Fruit fly (Drosophila melanogaster) whole organism, wandering third instar larva: ENCODE data around the gene CG5849.
A peak's percentile ranks its signal among the peaks of the same experiment; 100 is the strongest.

Source experiments
- Abd-B ChIP-seq: fragments of >200 bp; optimal IDR thresholded peaks from 2 replicates; lab custom pipeline; 2017; ENCODE audit warnings: missing biosample characterization, missing genetic modification characterization
- CG32264 ChIP-seq: fragments of 200-800 bp; sonication (Bioruptor generic); optimal IDR thresholded peaks from 2 replicates; lab custom pipeline; 2016; ENCODE audit warnings: missing biosample characterization, missing genetic modification characterization
- CG9705 ChIP-seq: fragments of 200-800 bp; sonication (Bioruptor generic); optimal IDR thresholded peaks from 2 replicates; lab custom pipeline; 2018; ENCODE audit warnings: missing biosample characterization, mild to moderate bottlenecking, missing genetic modification characterization
- CrebA ChIP-seq: fragments of 200-800 bp; sonication (Bioruptor generic); optimal IDR thresholded peaks from 2 replicates; lab custom pipeline; 2016; ENCODE audit warnings: missing biosample characterization, mild to moderate bottlenecking, missing genetic modification characterization, borderline replicate concordance
- Dfd ChIP-seq: fragments of >200 bp; optimal IDR thresholded peaks from 2 replicates; lab custom pipeline; 2017; ENCODE audit warnings: missing biosample characterization, missing genetic modification characterization
- Dif ChIP-seq: fragments of 200-275, 200-300 bp; sonication (Bioruptor generic); optimal IDR thresholded peaks from 2 replicates; lab custom pipeline; 2018; ENCODE audit warnings: missing biosample characterization, missing genetic modification characterization; ENCODE audit not compliant: partially characterized antibody
- GATAd ChIP-seq: sonication (Bioruptor generic); optimal IDR thresholded peaks from 2 replicates; lab custom pipeline; 2016; ENCODE audit warnings: missing biosample characterization, missing genetic modification characterization
- HLH106 ChIP-seq: fragments of 200-800 bp; optimal IDR thresholded peaks from 3 replicates; lab custom pipeline; 2019; ENCODE audit warnings: missing biosample characterization, mild to moderate bottlenecking, missing genetic modification characterization, moderate library complexity
- Hnf4 ChIP-seq: fragments of 200-800 bp; sonication (Bioruptor generic); optimal IDR thresholded peaks from 2 replicates; lab custom pipeline; 2016; ENCODE audit warnings: missing biosample characterization, mild to moderate bottlenecking, missing genetic modification characterization
- Hr78 ChIP-seq: fragments of >200 bp; optimal IDR thresholded peaks from 2 replicates; lab custom pipeline; 2017; ENCODE audit warnings: missing biosample characterization, missing genetic modification characterization
- Hr83 ChIP-seq: fragments of 200-300 bp; sonication (Bioruptor generic); optimal IDR thresholded peaks from 2 replicates; lab custom pipeline; 2016; ENCODE audit warnings: missing biosample characterization, mild to moderate bottlenecking, missing genetic modification characterization, moderate library complexity; ENCODE audit not compliant: poor library complexity, severe bottlenecking
- Jra ChIP-seq: sonication (Bioruptor generic); optimal IDR thresholded peaks from 2 replicates; lab custom pipeline; 2016; ENCODE audit warnings: missing biosample characterization, missing genetic modification characterization
- Mio ChIP-seq: sonication (Bioruptor generic); optimal IDR thresholded peaks from 2 replicates; lab custom pipeline; 2016; ENCODE audit warnings: missing biosample characterization, missing genetic modification characterization
- Myc ChIP-seq: fragments of >200 bp; optimal IDR thresholded peaks from 2 replicates; lab custom pipeline; 2017
- N ChIP-seq: fragments of >200 bp; optimal IDR thresholded peaks from 2 replicates; lab custom pipeline; 2018; ENCODE audit warnings: missing biosample characterization, missing external identifiers, missing genetic modification characterization
- OdsH ChIP-seq: fragments of 200-800 bp; sonication (Bioruptor generic); optimal IDR thresholded peaks from 2 replicates; lab custom pipeline; 2016; ENCODE audit warnings: missing biosample characterization, mild to moderate bottlenecking, missing genetic modification characterization
- Rel ChIP-seq, 2 experiments: fragments of 200-800 bp; sonication (Bioruptor generic) in 1 of 2; optimal IDR thresholded peaks; 2 replicates in 1 of 2; 3 replicates in 1 of 2; lab custom pipeline; 2016 to 2019; ENCODE audit warnings: mild to moderate bottlenecking in 2 of 2, missing biosample characterization in 2 of 2, missing genetic modification characterization in 2 of 2, moderate library complexity in 1 of 2
- Sp1 ChIP-seq: fragments of 200-800 bp; sonication (Bioruptor generic); optimal IDR thresholded peaks from 3 replicates; lab custom pipeline; 2019; ENCODE audit warnings: missing biosample characterization, mild to moderate bottlenecking, missing genetic modification characterization, moderate library complexity
- Vsx2 ChIP-seq: fragments of 200-300, 225-300 bp; sonication (Bioruptor generic); optimal IDR thresholded peaks from 2 replicates; lab custom pipeline; 2018; ENCODE audit warnings: missing biosample characterization, missing genetic modification characterization; ENCODE audit not compliant: partially characterized antibody
- br ChIP-seq: fragments of 200-800 bp; sonication (Bioruptor generic); optimal IDR thresholded peaks from 2 replicates; lab custom pipeline; 2016; ENCODE audit warnings: missing biosample characterization, missing genetic modification characterization
- brk ChIP-seq: fragments of 200-800 bp; sonication (Bioruptor generic); optimal IDR thresholded peaks from 2 replicates; lab custom pipeline; 2016; ENCODE audit warnings: missing biosample characterization, mild to moderate bottlenecking, missing genetic modification characterization
- dl ChIP-seq, 2 experiments: fragments of 175-275, 200-275 bp in 1 of 2; fragments of 200-275 bp in 1 of 2; sonication (Bioruptor generic); optimal IDR thresholded peaks; lab custom pipeline; 2018; ENCODE audit warnings: mild to moderate bottlenecking in 2 of 2, missing biosample characterization in 2 of 2, missing genetic modification characterization in 2 of 2, moderate library complexity in 2 of 2; ENCODE audit not compliant: partially characterized antibody in 2 of 2, insufficient read depth in 1 of 2
- dmrt93B ChIP-seq: fragments of 200-800 bp; sonication (Bioruptor generic); optimal IDR thresholded peaks from 2 replicates; lab custom pipeline; 2018; ENCODE audit warnings: missing biosample characterization, mild to moderate bottlenecking, missing genetic modification characterization
- dsf ChIP-seq: sonication (Bioruptor generic); optimal IDR thresholded peaks from 2 replicates; lab custom pipeline; 2016; ENCODE audit warnings: missing biosample characterization, missing genetic modification characterization, borderline replicate concordance
- ey ChIP-seq: fragments of 200-800 bp; sonication (Bioruptor generic); optimal IDR thresholded peaks from 2 replicates; lab custom pipeline; 2016; ENCODE audit warnings: missing biosample characterization, missing genetic modification characterization
- foxo ChIP-seq, 2 experiments: fragments of 200-800 bp; sonication (Bioruptor generic); optimal IDR thresholded peaks; 2 replicates in 1 of 2; 3 replicates in 1 of 2; lab custom pipeline; 2016 to 2017; ENCODE audit warnings: missing biosample characterization in 2 of 2, missing genetic modification characterization in 2 of 2
- fru ChIP-seq: fragments of 200-800 bp; sonication (Bioruptor generic); optimal IDR thresholded peaks from 3 replicates; lab custom pipeline; 2016; ENCODE audit warnings: missing biosample characterization, mild to moderate bottlenecking, missing genetic modification characterization
- h ChIP-seq: fragments of 200-800 bp; sonication (Bioruptor generic); optimal IDR thresholded peaks from 3 replicates; lab custom pipeline; 2016; ENCODE audit warnings: missing biosample characterization, mild to moderate bottlenecking, missing genetic modification characterization
- jim ChIP-seq: fragments of 175-275, 200-325 bp; sonication (Bioruptor generic); optimal IDR thresholded peaks from 2 replicates; lab custom pipeline; 2016; ENCODE audit warnings: missing biosample characterization, mild to moderate bottlenecking, missing genetic modification characterization
- lola ChIP-seq: fragments of >200 bp; optimal IDR thresholded peaks from 2 replicates; lab custom pipeline; 2017; ENCODE audit warnings: missing biosample characterization, missing genetic modification characterization
- pan ChIP-seq: fragments of >200 bp; optimal IDR thresholded peaks from 2 replicates; lab custom pipeline; 2017
- psq ChIP-seq: fragments of 200-800 bp; sonication (Bioruptor generic); optimal IDR thresholded peaks from 3 replicates; lab custom pipeline; 2017; ENCODE audit warnings: missing biosample characterization, mild to moderate bottlenecking, missing genetic modification characterization, moderate library complexity
- rgr ChIP-seq: fragments of 200-800 bp; sonication (Bioruptor generic); optimal IDR thresholded peaks from 3 replicates; lab custom pipeline; 2016; ENCODE audit warnings: missing biosample characterization, mild to moderate bottlenecking, missing genetic modification characterization
- sage ChIP-seq: fragments of 200-800 bp; sonication (Bioruptor generic); optimal IDR thresholded peaks from 2 replicates; lab custom pipeline; 2016; ENCODE audit warnings: missing biosample characterization, mild to moderate bottlenecking, missing genetic modification characterization
- sv ChIP-seq: fragments of 200-800 bp; sonication (Bioruptor generic); optimal IDR thresholded peaks from 3 replicates; lab custom pipeline; 2016; ENCODE audit warnings: missing biosample characterization, missing genetic modification characterization
- tai ChIP-seq: sonication (Bioruptor generic); optimal IDR thresholded peaks from 2 replicates; lab custom pipeline; 2016; ENCODE audit warnings: missing biosample characterization, missing genetic modification characterization
- usp ChIP-seq: fragments of >200 bp; optimal IDR thresholded peaks from 2 replicates; lab custom pipeline; 2017; ENCODE audit warnings: missing biosample characterization, missing genetic modification characterization
- woc ChIP-seq: sonication (Bioruptor generic); optimal IDR thresholded peaks from 2 replicates; lab custom pipeline; 2016; ENCODE audit warnings: missing biosample characterization, mild to moderate bottlenecking, missing genetic modification characterization

CG5849 gene

dm6 chr3R:21739750-21740319, at the start of gene CG5849:
Gene CG5849, plus strand, starts transcription at chr3R:21740105.
- TF ChIP-seq HLH106: no peak
- no peak for TF ChIP-seq Rel (GFP tag; optimal IDR thresholded peaks at IDR 0.05; lab: Kevin White, UChicago)
- peak; percentile 42 for TF ChIP-seq Rel (tag; optimal IDR thresholded peaks at IDR 0.05; lab: Kevin White, UChicago)
- TF ChIP-seq, all 38 proteins: peak for 1

dm6 chr3R:21691114-21691513, 48.8 kb upstream of the CG5849 start:
- TF ChIP-seq jim (GFP tag; lab: Kevin White, UChicago) (no peak), OdsH (GFP tag; lab: Kevin White, UChicago) (no peak), CG9705 (GFP tag; lab: Kevin White, UChicago) (no peak), N (GFP tag; lab: Kevin White, UChicago) (no peak), Abd-B (no peak), foxo (GFP tag; optimal IDR thresholded peaks at IDR 0.05; lab: Kevin White, UChicago) (no peak), rgr (GFP tag; lab: Kevin White, UChicago) (no peak), dsf (GFP tag; lab: Kevin White, UChicago) (no peak), sv (GFP tag; lab: Kevin White, UChicago) (no peak), br (GFP tag; lab: Kevin White, UChicago) (no peak), psq (GFP tag; lab: Kevin White, UChicago) (no peak), Hnf4 (GFP tag; lab: Kevin White, UChicago) (no peak), Myc (lab: Kevin White, UChicago) (no peak), Rel (GFP tag; optimal IDR thresholded peaks at IDR 0.05; lab: Kevin White, UChicago) (no peak), Rel (tag; optimal IDR thresholded peaks at IDR 0.05; lab: Kevin White, UChicago) (no peak), HLH106 (no peak), GATAd (GFP tag; lab: Kevin White, UChicago) (no peak), Jra (no peak), lola (no peak), CrebA (no peak), pan (lab: Kevin White, UChicago) (no peak)

dm6 chr3R:21693110-21693672, 46.7 kb upstream of the CG5849 start:
- TF ChIP-seq Myc (lab: Kevin White, UChicago) (no peak), N (GFP tag; lab: Kevin White, UChicago) (no peak), jim (GFP tag; lab: Kevin White, UChicago) (no peak)

dm6 chr3R:21698895-21699300, 41.0 kb upstream of the CG5849 start:
- no peak for TF ChIP-seq sv (GFP tag; lab: Kevin White, UChicago)
- TF ChIP-seq Hr83 (GFP tag; lab: Kevin White, UChicago): no peak
- TF ChIP-seq N (GFP tag; lab: Kevin White, UChicago): no peak
- TF ChIP-seq Vsx2 (GFP tag; lab: Kevin White, UChicago): no peak
- TF ChIP-seq Hnf4 (GFP tag; lab: Kevin White, UChicago): no peak
- no peak for TF ChIP-seq jim (GFP tag; lab: Kevin White, UChicago)
- TF ChIP-seq Rel (GFP tag; optimal IDR thresholded peaks at IDR 0.05; lab: Kevin White, UChicago): no peak
- TF ChIP-seq Rel (tag; optimal IDR thresholded peaks at IDR 0.05; lab: Kevin White, UChicago): no peak
- no peak for TF ChIP-seq tai (GFP tag; lab: Kevin White, UChicago)
- no peak for TF ChIP-seq dsf (GFP tag; lab: Kevin White, UChicago)
- TF ChIP-seq psq (GFP tag; lab: Kevin White, UChicago): peak; percentile 51
- peak; percentile 61 for TF ChIP-seq fru (GFP tag; lab: Kevin White, UChicago)
- peak; percentile 34 for TF ChIP-seq OdsH (GFP tag; lab: Kevin White, UChicago)
- no peak for TF ChIP-seq pan (lab: Kevin White, UChicago)
- no peak for TF ChIP-seq usp (GFP tag; lab: Kevin White, UChicago)
- TF ChIP-seq CG9705 (GFP tag; lab: Kevin White, UChicago): no peak
- peak in 1 of 2 experiments; percentile 69 for TF ChIP-seq foxo (GFP tag; optimal IDR thresholded peaks at IDR 0.05; lab: Kevin White, UChicago)
- TF ChIP-seq brk (GFP tag; lab: Kevin White, UChicago): no peak
- no peak for TF ChIP-seq Mio (GFP tag; lab: Kevin White, UChicago)
- no peak for TF ChIP-seq GATAd (GFP tag; lab: Kevin White, UChicago)
- peak; percentile 32 for TF ChIP-seq ey (GFP tag; lab: Kevin White, UChicago)
- TF ChIP-seq Jra: no peak
- TF ChIP-seq HLH106: peak; percentile 63
- TF ChIP-seq Dif (GFP tag; lab: Kevin White, UChicago): no peak
- peak; percentile 36 for TF ChIP-seq br (GFP tag; lab: Kevin White, UChicago)
- peak; percentile 45 for TF ChIP-seq h (GFP tag; lab: Kevin White, UChicago)
- TF ChIP-seq rgr (GFP tag; lab: Kevin White, UChicago): peak; percentile 22
- no peak for TF ChIP-seq sage (GFP tag; lab: Kevin White, UChicago)
- TF ChIP-seq Abd-B: no peak
- no peak for TF ChIP-seq Myc (lab: Kevin White, UChicago)
- no peak for TF ChIP-seq CG32264
- no peak for TF ChIP-seq CrebA
- TF ChIP-seq dl (GFP tag; optimal IDR thresholded peaks at IDR 0.05; lab: Kevin White, UChicago; ENCODE audit: insufficient read depth in 1 of 2, partially characterized antibody in 2 of 2): no peak
- TF ChIP-seq dmrt93B (GFP tag; lab: Kevin White, UChicago): peak; percentile 22
- no peak for TF ChIP-seq Hr78 (GFP tag; lab: Kevin White, UChicago)
- peak; percentile 44 for TF ChIP-seq Sp1
- no peak for TF ChIP-seq woc (GFP tag; lab: Kevin White, UChicago)
- no peak for TF ChIP-seq lola
- no peak for TF ChIP-seq Dfd (GFP tag; lab: Kevin White, UChicago)
- TF ChIP-seq, all 38 proteins: peak for 11
